Fruit fly (Drosophila melanogaster) Kc167 (cell line): Measurements from ENCODE around the gene Acyp2.

Experiments
- Myc ChIP-seq: fragments of >200 bp; optimal IDR thresholded peaks from 2 replicates; lab custom pipeline; 2017; ENCODE audit warnings: missing external identifiers
- Sin3A ChIP-seq: fragments of >200 bp; optimal IDR thresholded peaks from 2 replicates; lab custom pipeline; 2018; ENCODE audit warnings: missing external identifiers
- h ChIP-seq: fragments of >200 bp; optimal IDR thresholded peaks from 3 replicates; lab custom pipeline; 2018; ENCODE audit warnings: missing external identifiers
- insv ChIP-seq: fragments of >200 bp; optimal IDR thresholded peaks from 3 replicates; lab custom pipeline; 2018; ENCODE audit warnings: missing external identifiers
- psq ChIP-seq: fragments of >200 bp; optimal IDR thresholded peaks from 2 replicates; lab custom pipeline; 2017; ENCODE audit warnings: missing external identifiers
- ttk ChIP-seq: sonication (Bioruptor generic); optimal IDR thresholded peaks from 2 replicates; lab custom pipeline; 2017; ENCODE audit warnings: missing external identifiers

- TF ChIP-seq h (lab: Kevin White, UChicago) = no peak
- no peak for TF ChIP-seq Sin3A (lab: Kevin White, UChicago)
- TF ChIP-seq psq (lab: Kevin White, UChicago) = no peak
- no peak for TF ChIP-seq Myc (lab: Kevin White, UChicago)
- TF ChIP-seq ttk (lab: Kevin White, UChicago) = no peak
- TF ChIP-seq insv (lab: Kevin White, UChicago) = no peak
Observed at dm6 chr3R:15762815-15763214, 29.7 kb upstream of the Acyp2 start, which contains the start of gene CG12784.
